Worm (Caenorhabditis elegans): ENCODE results near the gene srx-118.

DNA sequence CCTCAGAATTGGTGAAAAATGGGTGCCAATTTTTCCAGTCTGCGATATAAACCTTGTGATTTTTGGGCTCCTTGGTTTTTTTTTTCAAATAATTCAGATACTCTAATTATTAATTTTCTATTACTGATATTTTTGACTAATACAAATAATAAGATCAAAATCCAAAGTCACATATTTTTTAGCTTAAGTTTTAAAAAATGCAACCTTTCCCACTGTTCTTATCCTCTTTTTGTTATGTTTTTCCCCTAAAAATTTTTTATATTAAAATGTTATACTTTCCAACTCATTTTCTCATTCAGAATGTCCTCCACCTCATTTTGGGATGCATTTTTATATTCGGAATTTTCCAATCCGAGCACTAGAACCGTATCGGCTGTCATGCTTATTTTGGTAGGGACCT lies 5.3 kb downstream of the srx-118 start, which contains the start of gene srx-120:
- TF ChIP-seq fos-1 (tag; optimal IDR thresholded peaks at IDR 0.05) = no peak
- TF ChIP-seq dmd-4 (tag; optimal IDR thresholded peaks at IDR 0.05) = no peak
- TF ChIP-seq ama-1 (optimal IDR thresholded peaks at IDR 0.05) = no peak
- no peak for TF ChIP-seq unc-62 (GFP tag; optimal IDR thresholded peaks at IDR 0.05)
- no peak for TF ChIP-seq lsy-2 (tag; optimal IDR thresholded peaks at IDR 0.05)

Data from whole organism, L2 larva.